Fruit fly (Drosophila melanogaster) Kc167 (cell line): ENCODE measurements around the gene CG31064.

ENCODE experiments used
- Myc ChIP-seq: fragments of >200 bp; optimal IDR thresholded peaks from 2 replicates; lab custom pipeline; 2017; ENCODE audit warnings: missing external identifiers
- h ChIP-seq: fragments of >200 bp; optimal IDR thresholded peaks from 3 replicates; lab custom pipeline; 2018; ENCODE audit warnings: missing external identifiers
- insv ChIP-seq: fragments of >200 bp; optimal IDR thresholded peaks from 3 replicates; lab custom pipeline; 2018; ENCODE audit warnings: missing external identifiers
- psq ChIP-seq: fragments of >200 bp; optimal IDR thresholded peaks from 2 replicates; lab custom pipeline; 2017; ENCODE audit warnings: missing external identifiers
- ttk ChIP-seq: sonication (Bioruptor generic); optimal IDR thresholded peaks from 2 replicates; lab custom pipeline; 2017; ENCODE audit warnings: missing external identifiers

dm6 chr3R:27223012-27223411, 15.9 kb downstream of the CG31064 start:
- TF ChIP-seq Myc (lab: Kevin White, UChicago) (no peak), h (lab: Kevin White, UChicago) (no peak), ttk (lab: Kevin White, UChicago) (no peak), insv (lab: Kevin White, UChicago) (no peak), psq (lab: Kevin White, UChicago) (no peak)
